Worm (Caenorhabditis elegans) whole organism, mixed stage, embryonic: ENCODE data around the gene F35E8.6.
A peak's percentile ranks its signal among the peaks of the same experiment; 100 is the strongest.
"Not testable (repeated sequence)": the region's sequence is repeated elsewhere in the genome, so short reads cannot be mapped to it uniquely, and the experiment has no call there.

ENCODE experiments used
- M03D4.4 ChIP-seq: sonication (generic microtip); optimal IDR thresholded peaks from 2 replicates; lab custom pipeline; 2017; ENCODE audit warnings: mild to moderate bottlenecking, missing genetic modification characterization, missing compliant biosample characterization
- bed-3 ChIP-seq: fragments of 200-800 bp; sonication (Bioruptor generic); optimal IDR thresholded peaks from 3 replicates; lab custom pipeline; 2018; ENCODE audit warnings: mild to moderate bottlenecking, missing genetic modification characterization, moderate library complexity, missing compliant biosample characterization
- blmp-1 ChIP-seq: fragments of 150-350 bp; optimal IDR thresholded peaks from 2 replicates; lab custom pipeline; 2014; ENCODE audit warnings: missing biosample characterization, missing genetic modification characterization
- ceh-43 ChIP-seq: fragments of 200-800 bp; sonication (Bioruptor generic); optimal IDR thresholded peaks from 2 replicates; lab custom pipeline; 2018; ENCODE audit warnings: mild to moderate bottlenecking, missing genetic modification characterization, moderate library complexity, missing compliant biosample characterization
- ceh-83 ChIP-seq: fragments of 200-800 bp; sonication (Bioruptor generic); optimal IDR thresholded peaks from 2 replicates; lab custom pipeline; 2018; ENCODE audit warnings: mild to moderate bottlenecking, missing genetic modification characterization, missing compliant biosample characterization
- ces-1 ChIP-seq: fragments of 150-350 bp; optimal IDR thresholded peaks from 2 replicates; lab custom pipeline; 2014; ENCODE audit warnings: missing biosample characterization, missing genetic modification reagents, missing genetic modification characterization
- cnd-1 ChIP-seq: fragments of 200-800 bp; sonication (Bioruptor generic); optimal IDR thresholded peaks from 2 replicates; lab custom pipeline; 2018; ENCODE audit warnings: mild to moderate bottlenecking, missing genetic modification characterization, missing compliant biosample characterization
- drap-1 ChIP-seq: fragments of 200-800 bp; sonication (Bioruptor generic); optimal IDR thresholded peaks from 3 replicates; lab custom pipeline; 2018; ENCODE audit warnings: mild to moderate bottlenecking, missing genetic modification characterization, missing compliant biosample characterization
- elt-1 ChIP-seq: sonication (generic microtip); optimal IDR thresholded peaks from 2 replicates; lab custom pipeline; 2017; ENCODE audit warnings: missing genetic modification characterization, mild to moderate bottlenecking, missing compliant biosample characterization, antibody characterized with exemption, moderate library complexity, borderline replicate concordance; ENCODE audit not compliant: insufficient read depth
- elt-3 ChIP-seq: fragments of 150-350 bp; optimal IDR thresholded peaks from 2 replicates; lab custom pipeline; 2014; ENCODE audit warnings: missing biosample characterization, missing genetic modification characterization
- flh-1 ChIP-seq: fragments of 200-800 bp; sonication (Bioruptor generic); optimal IDR thresholded peaks from 2 replicates; lab custom pipeline; 2018; ENCODE audit warnings: mild to moderate bottlenecking, missing genetic modification characterization, moderate library complexity, missing compliant biosample characterization
- ham-2 ChIP-seq: fragments of 200-800 bp; sonication (Bioruptor generic); optimal IDR thresholded peaks from 2 replicates; lab custom pipeline; 2018; ENCODE audit warnings: mild to moderate bottlenecking, missing genetic modification characterization, missing compliant biosample characterization
- lin-13 ChIP-seq: fragments of 150-350 bp; optimal IDR thresholded peaks from 2 replicates; lab custom pipeline; 2014; ENCODE audit warnings: missing biosample characterization, missing genetic modification characterization
- lin-32 ChIP-seq: fragments of 200-800 bp; sonication (Bioruptor generic); optimal IDR thresholded peaks from 2 replicates; lab custom pipeline; 2018; ENCODE audit warnings: mild to moderate bottlenecking, missing genetic modification characterization, missing compliant biosample characterization
- lsy-2 ChIP-seq: fragments of 150-350 bp; optimal IDR thresholded peaks from 2 replicates; lab custom pipeline; 2014; ENCODE audit warnings: missing biosample characterization, missing genetic modification characterization
- mab-5 ChIP-seq: fragments of 150-350 bp; optimal IDR thresholded peaks from 2 replicates; lab custom pipeline; 2014; ENCODE audit warnings: missing biosample characterization, missing genetic modification characterization
- mls-2 ChIP-seq: sonication (generic microtip); optimal IDR thresholded peaks from 2 replicates; lab custom pipeline; 2016; ENCODE audit warnings: mild to moderate bottlenecking, missing genetic modification characterization, moderate library complexity, missing compliant biosample characterization
- nhr-28 ChIP-seq: fragments of 150-350 bp; optimal IDR thresholded peaks from 2 replicates; lab custom pipeline; 2014; ENCODE audit warnings: missing biosample characterization, missing genetic modification characterization
- nhr-76 ChIP-seq: sonication (generic microtip); optimal IDR thresholded peaks from 2 replicates; lab custom pipeline; 2017; ENCODE audit warnings: missing biosample characterization, missing genetic modification characterization
- pha-4 ChIP-seq: fragments of 150-350 bp; optimal IDR thresholded peaks from 2 replicates; lab custom pipeline; 2018; ENCODE audit warnings: missing biosample characterization, missing genetic modification reagents, missing genetic modification characterization
- sem-2 ChIP-seq: fragments of 200-800 bp; sonication (Bioruptor generic); optimal IDR thresholded peaks from 2 replicates; lab custom pipeline; 2018; ENCODE audit warnings: mild to moderate bottlenecking, missing genetic modification characterization, missing compliant biosample characterization
- snpc-4 ChIP-seq: fragments of 150-350 bp; optimal IDR thresholded peaks from 2 replicates; lab custom pipeline; 2014; ENCODE audit warnings: missing biosample characterization, missing genetic modification characterization
- sptf-1 ChIP-seq: sonication (generic microtip); optimal IDR thresholded peaks from 2 replicates; lab custom pipeline; 2017; ENCODE audit warnings: mild to moderate bottlenecking, missing genetic modification characterization, moderate library complexity, missing compliant biosample characterization
- tbx-8 ChIP-seq: fragments of 200-800 bp; sonication (Bioruptor generic); optimal IDR thresholded peaks from 2 replicates; lab custom pipeline; 2018; ENCODE audit warnings: mild to moderate bottlenecking, missing genetic modification characterization, moderate library complexity, missing compliant biosample characterization
- unc-120 ChIP-seq: sonication (generic microtip); optimal IDR thresholded peaks from 2 replicates; lab custom pipeline; 2017; ENCODE audit warnings: missing genetic modification characterization, missing compliant biosample characterization; ENCODE audit not compliant: poor library complexity, severe bottlenecking
- unc-39 ChIP-seq: fragments of 150-350 bp; optimal IDR thresholded peaks from 2 replicates; lab custom pipeline; 2014; ENCODE audit warnings: missing biosample characterization, missing genetic modification characterization
- unc-62 ChIP-seq: fragments of 150-350 bp; optimal IDR thresholded peaks from 2 replicates; lab custom pipeline; 2014; ENCODE audit warnings: missing biosample characterization, missing genetic modification reagents, missing genetic modification characterization
- zip-8 ChIP-seq: fragments of 150-350 bp; optimal IDR thresholded peaks from 2 replicates; lab custom pipeline; 2014; ENCODE audit warnings: missing biosample characterization, missing genetic modification characterization
- ztf-11 ChIP-seq: fragments of 150-350 bp; optimal IDR thresholded peaks from 2 replicates; lab custom pipeline; 2014; ENCODE audit warnings: missing biosample characterization, missing genetic modification characterization

The F35E8.6 gene

ce11 chrV:15900564-15900963, 11.4 kb upstream of the F35E8.6 start:
- TF ChIP-seq unc-120 (tag; lab: Kevin White, UChicago) (no peak), elt-1 (tag; lab: Kevin White, UChicago) (no peak), lin-13 (no peak), ceh-83 (GFP tag; lab: Kevin White, UChicago) (no peak), blmp-1 (no peak), lsy-2 (tag; lab: Kevin White, UChicago) (no peak)

ce11 chrV:15905530-15905929, 6.4 kb upstream of the F35E8.6 start, which contains the start of the genes F35E8.1 and F35E8.2:
Gene F35E8.1, minus strand, starts transcription at chrV:15905630.
Gene F35E8.2, plus strand, starts transcription at chrV:15905661.
- TF ChIP-seq sptf-1 (tag; lab: Kevin White, UChicago); ham-2 (GFP tag; lab: Kevin White, UChicago); flh-1 (GFP tag; lab: Kevin White, UChicago): not testable (repeated sequence)

- no peak for TF ChIP-seq M03D4.4
- no peak for TF ChIP-seq sem-2 (GFP tag; lab: Kevin White, UChicago)
- TF ChIP-seq lin-32 (GFP tag; lab: Kevin White, UChicago): no peak
- no peak for TF ChIP-seq zip-8
- no peak for TF ChIP-seq mab-5 (tag; lab: Kevin White, UChicago)
- TF ChIP-seq snpc-4 (tag; lab: Kevin White, UChicago): no peak
- TF ChIP-seq mls-2 (tag; lab: Kevin White, UChicago): no peak
- no peak for TF ChIP-seq cnd-1
- no peak for TF ChIP-seq ceh-43 (GFP tag; lab: Kevin White, UChicago)
- no peak for TF ChIP-seq pha-4 (tag; lab: Kevin White, UChicago)
- no peak for TF ChIP-seq drap-1 (GFP tag; lab: Kevin White, UChicago)
Measured at ce11 chrV:15912677-15913076, 729 bp downstream of the F35E8.6 start.

ce11 chrV:15913714-15914113, 1.8 kb downstream of the F35E8.6 start, which contains the start of gene F35E8.7:
Gene F35E8.7, plus strand, starts transcription at chrV:15914014.
- TF ChIP-seq lin-32 (GFP tag; lab: Kevin White, UChicago) (no peak), ceh-43 (GFP tag; lab: Kevin White, UChicago) (no peak), bed-3 (no peak), unc-39 (no peak), unc-120 (tag; lab: Kevin White, UChicago) (no peak), mls-2 (tag; lab: Kevin White, UChicago) (no peak), ceh-83 (GFP tag; lab: Kevin White, UChicago) (no peak), ztf-11 (tag; lab: Kevin White, UChicago) (no peak), cnd-1 (no peak), snpc-4 (tag; lab: Kevin White, UChicago) (no peak), sptf-1 (tag; lab: Kevin White, UChicago) (no peak), nhr-76 (tag; lab: Kevin White, UChicago) (no peak), ces-1 (GFP tag; lab: Kevin White, UChicago) (no peak), nhr-28 (tag; lab: Kevin White, UChicago) (no peak), elt-3 (tag; lab: Kevin White, UChicago) (no peak), mab-5 (tag; lab: Kevin White, UChicago) (no peak), ham-2 (GFP tag; lab: Kevin White, UChicago) (no peak), M03D4.4 (no peak)

ce11 chrV:15914774-15915173, 2.8 kb downstream of the F35E8.6 start:
- no peak for TF ChIP-seq unc-120 (tag; lab: Kevin White, UChicago)
- TF ChIP-seq drap-1 (GFP tag; lab: Kevin White, UChicago): peak; percentile 32
- TF ChIP-seq, all 35 proteins: peak for 1

- TF ChIP-seq tbx-8 (GFP tag; lab: Kevin White, UChicago) (no peak), unc-62 (no peak), elt-1 (tag; lab: Kevin White, UChicago) (no peak), sptf-1 (tag; lab: Kevin White, UChicago) (no peak), nhr-76 (tag; lab: Kevin White, UChicago) (no peak), mab-5 (tag; lab: Kevin White, UChicago) (no peak), lin-13 (no peak), pha-4 (tag; lab: Kevin White, UChicago) (no peak), sem-2 (GFP tag; lab: Kevin White, UChicago) (no peak), elt-3 (tag; lab: Kevin White, UChicago) (no peak), lsy-2 (tag; lab: Kevin White, UChicago) (no peak), mls-2 (tag; lab: Kevin White, UChicago) (no peak)
Measured at ce11 chrV:15915307-15915706, 3.4 kb downstream of the F35E8.6 start.
